Worm (Caenorhabditis elegans) whole organism, L2 larva: Measurements from ENCODE around the gene T19E7.6.

Experiments used
- ceh-16 ChIP-seq: fragments of 150-350 bp; optimal IDR thresholded peaks from 2 replicates; lab custom pipeline; 2014; ENCODE audit warnings: missing biosample characterization, missing genetic modification characterization
- ceh-82 ChIP-seq: fragments of 150-350 bp; optimal IDR thresholded peaks from 2 replicates; lab custom pipeline; 2014; ENCODE audit warnings: missing biosample characterization, missing genetic modification characterization
- lin-13 ChIP-seq: fragments of 150-350 bp; optimal IDR thresholded peaks from 2 replicates; lab custom pipeline; 2014; ENCODE audit warnings: missing biosample characterization, missing genetic modification reagents, missing genetic modification characterization
- lsy-2 ChIP-seq, 2 experiments: fragments of 150-350 bp in 1 of 2; sonication (generic microtip) in 1 of 2; optimal IDR thresholded peaks; 2 replicates each; lab custom pipeline; 2014 to 2017; ENCODE audit warnings: missing biosample characterization in 2 of 2, missing genetic modification characterization in 2 of 2
- mdl-1 ChIP-seq, 2 experiments: fragments of 150-350 bp in 1 of 2; sonication (generic microtip) in 1 of 2; optimal IDR thresholded peaks; 2 replicates each; lab custom pipeline; 2017; ENCODE audit warnings: missing biosample characterization in 2 of 2, missing genetic modification characterization in 2 of 2
- nhr-11 ChIP-seq: fragments of 150-350 bp; optimal IDR thresholded peaks from 2 replicates; lab custom pipeline; 2014; ENCODE audit warnings: missing biosample characterization, missing genetic modification characterization
- nhr-237 ChIP-seq: fragments of 150-350 bp; optimal IDR thresholded peaks from 2 replicates; lab custom pipeline; 2014; ENCODE audit warnings: missing biosample characterization, missing genetic modification characterization
- nhr-25 ChIP-seq: fragments of 150-350 bp; sonication (generic microtip); optimal IDR thresholded peaks from 3 replicates; lab custom pipeline; 2014; ENCODE audit warnings: missing biosample characterization, missing genetic modification characterization
- skn-1 ChIP-seq: sonication (generic microtip); optimal IDR thresholded peaks from 2 replicates; lab custom pipeline; 2017; ENCODE audit warnings: missing biosample characterization, missing genetic modification characterization
- unc-39 ChIP-seq: fragments of 150-350 bp; optimal IDR thresholded peaks from 2 replicates; lab custom pipeline; 2014; ENCODE audit warnings: missing biosample characterization, missing genetic modification characterization
- unc-62 ChIP-seq: fragments of 150-350 bp; optimal IDR thresholded peaks from 2 replicates; lab custom pipeline; 2014; ENCODE audit warnings: missing biosample characterization, missing genetic modification reagents, missing genetic modification characterization
- ztf-11 ChIP-seq: sonication (generic microtip); optimal IDR thresholded peaks from 2 replicates; lab custom pipeline; 2017; ENCODE audit warnings: missing biosample characterization, missing genetic modification characterization

DNA sequence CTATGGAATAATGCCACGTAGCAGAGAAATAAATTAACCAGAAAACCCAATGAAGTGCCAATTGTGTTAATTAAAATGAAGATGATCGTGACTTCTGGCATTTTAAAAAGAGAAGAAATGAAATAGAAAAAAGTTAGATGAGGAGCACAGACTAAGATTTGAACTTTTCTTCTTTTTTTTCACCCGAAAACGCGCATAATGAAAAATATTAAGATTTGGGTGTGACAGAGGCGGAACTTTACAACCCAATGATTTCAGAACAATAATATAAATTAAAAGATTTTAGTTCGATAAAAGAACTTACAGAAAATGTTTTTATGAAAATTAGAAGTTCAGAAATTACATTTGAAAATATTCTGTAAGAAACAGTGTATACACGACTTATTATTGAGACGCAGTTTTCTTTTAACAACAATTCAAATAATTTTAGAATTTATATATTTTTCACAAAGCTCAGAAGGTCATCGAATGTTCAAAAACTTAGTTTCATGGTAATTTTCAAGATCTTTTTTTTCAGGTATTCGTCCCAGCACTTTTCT lies 23.7 kb downstream of the T19E7.6 start, which contains the start of the genes srd-8 and B0547.2:
- no peak for TF ChIP-seq mdl-1 (tag; optimal IDR thresholded peaks at IDR 0.05; lab: Kevin White, UChicago)
- no peak for TF ChIP-seq ceh-16
- no peak for TF ChIP-seq lin-13 (GFP tag; lab: Kevin White, UChicago)
- TF ChIP-seq lsy-2 (tag; optimal IDR thresholded peaks at IDR 0.05; lab: Kevin White, UChicago), result no peak
- no peak for TF ChIP-seq ztf-11
- TF ChIP-seq unc-62 (GFP tag; lab: Kevin White, UChicago), result no peak
- TF ChIP-seq skn-1 (tag; lab: Kevin White, UChicago), result no peak
- no peak for TF ChIP-seq nhr-237 (tag; lab: Kevin White, UChicago)
- TF ChIP-seq nhr-25, result no peak
- no peak for TF ChIP-seq unc-39 (tag; lab: Kevin White, UChicago)
- TF ChIP-seq nhr-11 (tag; lab: Kevin White, UChicago), result no peak
- no peak for TF ChIP-seq ceh-82 (tag; lab: Kevin White, UChicago)
